Worm (Caenorhabditis elegans) whole organism, mixed stage, embryonic: ENCODE data around the gene K08F9.1.

Source experiments
- elt-1 ChIP-seq: sonication (generic microtip); optimal IDR thresholded peaks from 2 replicates; lab custom pipeline; 2017; ENCODE audit warnings: missing genetic modification characterization, mild to moderate bottlenecking, missing compliant biosample characterization, antibody characterized with exemption, moderate library complexity, borderline replicate concordance; ENCODE audit not compliant: insufficient read depth
- lin-13 ChIP-seq: fragments of 150-350 bp; optimal IDR thresholded peaks from 2 replicates; lab custom pipeline; 2014; ENCODE audit warnings: missing biosample characterization, missing genetic modification characterization
- lsy-2 ChIP-seq: fragments of 150-350 bp; optimal IDR thresholded peaks from 2 replicates; lab custom pipeline; 2014; ENCODE audit warnings: missing biosample characterization, missing genetic modification characterization
- nhr-12 ChIP-seq: fragments of 150-350 bp; optimal IDR thresholded peaks from 2 replicates; lab custom pipeline; 2014; ENCODE audit warnings: missing biosample characterization, missing genetic modification characterization
- nhr-28 ChIP-seq: fragments of 150-350 bp; optimal IDR thresholded peaks from 2 replicates; lab custom pipeline; 2014; ENCODE audit warnings: missing biosample characterization, missing genetic modification characterization
- nhr-76 ChIP-seq: sonication (generic microtip); optimal IDR thresholded peaks from 2 replicates; lab custom pipeline; 2017; ENCODE audit warnings: missing biosample characterization, missing genetic modification characterization
- pha-4 ChIP-seq: fragments of 150-350 bp; optimal IDR thresholded peaks from 2 replicates; lab custom pipeline; 2018; ENCODE audit warnings: missing biosample characterization, missing genetic modification reagents, missing genetic modification characterization
- snpc-4 ChIP-seq: fragments of 150-350 bp; optimal IDR thresholded peaks from 2 replicates; lab custom pipeline; 2014; ENCODE audit warnings: missing biosample characterization, missing genetic modification characterization
- unc-120 ChIP-seq: sonication (generic microtip); optimal IDR thresholded peaks from 2 replicates; lab custom pipeline; 2017; ENCODE audit warnings: missing genetic modification characterization, missing compliant biosample characterization; ENCODE audit not compliant: poor library complexity, severe bottlenecking
- unc-39 ChIP-seq: fragments of 150-350 bp; optimal IDR thresholded peaks from 2 replicates; lab custom pipeline; 2014; ENCODE audit warnings: missing biosample characterization, missing genetic modification characterization
- unc-62 ChIP-seq: fragments of 150-350 bp; optimal IDR thresholded peaks from 2 replicates; lab custom pipeline; 2014; ENCODE audit warnings: missing biosample characterization, missing genetic modification reagents, missing genetic modification characterization
- ztf-11 ChIP-seq: fragments of 150-350 bp; optimal IDR thresholded peaks from 2 replicates; lab custom pipeline; 2014; ENCODE audit warnings: missing biosample characterization, missing genetic modification characterization

- no peak for TF ChIP-seq nhr-12 (tag; lab: Kevin White, UChicago)
- TF ChIP-seq ztf-11 (tag; lab: Kevin White, UChicago), result no peak
- no peak for TF ChIP-seq lin-13 (tag; lab: Kevin White, UChicago)
- no peak for TF ChIP-seq elt-1 (tag; lab: Kevin White, UChicago)
- no peak for TF ChIP-seq snpc-4
- TF ChIP-seq pha-4 (tag; lab: Kevin White, UChicago), result no peak
- no peak for TF ChIP-seq unc-39
- TF ChIP-seq unc-62, result no peak
- TF ChIP-seq nhr-28 (tag; lab: Kevin White, UChicago), result no peak
- no peak for TF ChIP-seq unc-120 (tag; lab: Kevin White, UChicago)
- TF ChIP-seq nhr-76 (tag; lab: Kevin White, UChicago), result no peak
- TF ChIP-seq lsy-2 (tag; lab: Kevin White, UChicago), result no peak
Measured at ce11 chrV:15186259-15186927, 43.2 kb upstream of the K08F9.1 start, which contains the start of gene Y75B12B.3.
